Fruit fly (Drosophila melanogaster) S2 (cell line): ENCODE measurements around the gene CG14082.
A peak's percentile ranks its signal among the peaks of the same experiment; 100 is the strongest.

Source experiments
- CG8478 ChIP-seq: fragments of >200 bp; optimal IDR thresholded peaks from 2 replicates; lab custom pipeline; 2018
- CTCF ChIP-seq, 2 experiments: fragments of >200 bp; optimal IDR thresholded peaks; 2 replicates each; lab custom pipeline; 2018

The CG14082 gene

DNA sequence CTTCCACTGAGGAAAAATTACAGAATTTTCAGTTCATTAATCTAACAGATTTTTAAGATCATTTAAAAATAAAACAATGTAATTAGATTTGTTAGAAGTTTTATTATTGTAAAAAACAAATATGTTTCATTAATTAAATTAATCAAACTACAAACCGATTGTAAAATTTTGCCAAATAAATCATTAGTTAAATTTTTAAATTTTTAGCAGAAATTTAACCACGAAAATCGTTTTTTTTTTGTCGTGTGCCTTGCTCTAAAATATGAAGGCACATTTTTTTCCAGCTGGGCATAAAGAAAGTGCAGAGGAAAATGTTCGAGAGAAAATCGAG is 64.9 kb downstream of the CG14082 start:
- TF ChIP-seq CTCF (optimal IDR thresholded peaks at IDR 0.05; lab: Kevin White, UChicago), result no peak
- TF ChIP-seq CG8478 (lab: Kevin White, UChicago), result no peak

DNA sequence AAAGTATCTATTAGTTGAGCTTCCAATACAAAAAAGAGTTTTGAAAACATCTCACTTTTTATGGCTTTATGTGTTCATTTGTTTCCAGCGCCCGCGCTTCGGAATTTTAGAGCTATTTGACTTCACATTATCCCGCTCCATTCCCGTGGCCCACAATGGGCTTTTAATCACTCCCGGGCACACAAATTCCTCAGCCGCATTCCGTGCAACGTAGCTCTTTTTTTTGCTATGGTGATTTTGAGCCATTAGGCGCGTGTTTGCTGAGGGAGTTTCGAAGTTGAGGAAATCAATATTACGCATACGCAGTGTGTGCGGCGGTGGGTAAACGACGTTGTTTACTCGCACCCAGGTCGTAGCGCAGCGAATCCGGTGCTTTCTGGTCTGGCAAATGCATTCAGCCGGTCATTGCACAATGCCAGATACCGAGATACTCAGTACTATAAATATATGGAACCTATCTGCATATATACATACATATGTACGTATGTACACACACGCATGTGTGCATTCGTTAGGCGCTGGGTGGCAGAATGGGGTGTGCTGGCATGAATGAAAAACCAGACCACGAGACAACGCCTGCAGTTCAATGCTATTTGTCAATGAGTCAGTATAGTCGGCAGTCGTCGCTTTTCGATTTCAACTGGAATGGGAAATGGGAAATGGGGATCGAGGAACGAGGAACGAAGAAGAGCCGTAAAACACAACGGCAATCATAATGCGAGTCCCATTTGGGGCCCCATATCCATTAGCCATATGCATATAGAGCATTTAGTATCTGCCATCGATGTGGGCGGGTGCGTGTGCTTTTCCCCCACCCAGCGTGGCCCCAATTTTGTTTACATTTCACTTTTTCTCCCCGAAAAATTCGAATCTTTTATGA is 65.5 kb downstream of the CG14082 start:
- no peak for TF ChIP-seq CTCF (optimal IDR thresholded peaks at IDR 0.05; lab: Kevin White, UChicago)
- no peak for TF ChIP-seq CG8478 (lab: Kevin White, UChicago)

DNA sequence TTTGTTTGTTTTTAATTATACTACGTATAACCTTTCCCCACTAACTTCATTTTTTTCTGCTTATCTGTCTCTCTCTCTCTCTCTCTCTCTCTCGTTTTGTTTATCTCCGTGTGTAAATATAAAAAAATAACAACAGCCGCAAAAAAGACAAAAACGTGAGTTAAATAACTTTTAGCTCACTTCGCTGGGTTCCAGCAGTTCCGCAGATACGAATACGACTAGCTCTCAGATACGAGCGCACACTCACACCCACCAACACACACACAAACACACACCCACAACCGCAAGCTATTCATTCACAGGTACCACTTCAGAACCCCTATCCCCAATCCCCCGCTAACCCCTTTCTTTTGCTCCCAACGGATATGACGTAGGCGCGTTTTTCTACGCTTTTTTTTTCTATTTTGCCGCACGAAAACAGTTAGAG is 66.6 kb downstream of the CG14082 start:
- TF ChIP-seq CG8478 (lab: Kevin White, UChicago), result no peak
- TF ChIP-seq CTCF (optimal IDR thresholded peaks at IDR 0.05; lab: Kevin White, UChicago), result no peak

DNA sequence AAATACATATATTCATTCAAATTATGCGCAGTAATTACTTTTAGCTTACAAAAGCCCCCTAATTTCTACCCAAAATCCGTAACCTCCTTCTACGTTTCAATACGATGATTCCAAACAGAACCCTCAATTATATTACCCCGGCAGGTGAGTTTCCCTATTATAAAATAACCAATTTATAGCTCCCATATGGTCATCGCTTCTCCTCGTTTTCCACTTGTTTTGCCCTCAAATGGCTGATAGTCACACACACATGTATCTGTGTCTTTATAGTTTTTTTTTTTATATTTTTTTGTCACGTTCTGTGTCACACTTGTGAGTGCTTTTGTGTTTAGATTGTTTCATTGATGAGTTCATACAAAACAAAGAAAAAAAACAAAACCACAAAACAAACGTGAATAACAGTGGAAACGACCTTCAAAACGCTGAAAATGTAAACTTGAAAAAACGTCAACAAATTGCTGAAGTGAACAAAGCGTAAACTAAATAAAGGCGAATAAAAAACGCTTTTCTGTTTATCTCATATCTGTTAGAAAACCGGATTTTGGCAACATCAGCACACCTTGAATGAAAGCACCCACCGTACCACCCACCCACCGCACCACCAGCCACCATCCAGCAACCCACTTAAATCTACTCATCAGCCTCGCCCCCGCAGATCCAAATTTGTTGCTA is 67.5 kb downstream of the CG14082 start:
- TF ChIP-seq CG8478 (lab: Kevin White, UChicago), result no peak
- TF ChIP-seq CTCF (optimal IDR thresholded peaks at IDR 0.05; lab: Kevin White, UChicago), result no peak

DNA sequence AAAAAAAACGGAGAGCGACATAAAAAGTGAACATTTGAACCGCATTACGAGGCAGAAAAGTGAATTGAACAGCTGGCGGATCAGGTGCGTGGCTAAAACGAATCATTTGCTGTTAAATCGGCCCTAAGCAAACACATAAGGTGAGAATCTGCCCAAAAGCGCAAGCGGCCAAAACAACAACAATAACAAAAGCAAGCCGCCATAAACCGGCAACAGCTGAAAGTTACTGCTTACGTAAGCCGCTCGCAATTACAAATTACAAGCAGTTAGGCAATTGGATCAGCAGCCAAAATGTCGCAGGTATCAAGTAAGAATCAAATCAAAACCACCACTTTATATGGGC is 75.4 kb downstream of the CG14082 start:
- no peak for TF ChIP-seq CG8478 (lab: Kevin White, UChicago)
- TF ChIP-seq CTCF (optimal IDR thresholded peaks at IDR 0.05; lab: Kevin White, UChicago), result no peak

DNA sequence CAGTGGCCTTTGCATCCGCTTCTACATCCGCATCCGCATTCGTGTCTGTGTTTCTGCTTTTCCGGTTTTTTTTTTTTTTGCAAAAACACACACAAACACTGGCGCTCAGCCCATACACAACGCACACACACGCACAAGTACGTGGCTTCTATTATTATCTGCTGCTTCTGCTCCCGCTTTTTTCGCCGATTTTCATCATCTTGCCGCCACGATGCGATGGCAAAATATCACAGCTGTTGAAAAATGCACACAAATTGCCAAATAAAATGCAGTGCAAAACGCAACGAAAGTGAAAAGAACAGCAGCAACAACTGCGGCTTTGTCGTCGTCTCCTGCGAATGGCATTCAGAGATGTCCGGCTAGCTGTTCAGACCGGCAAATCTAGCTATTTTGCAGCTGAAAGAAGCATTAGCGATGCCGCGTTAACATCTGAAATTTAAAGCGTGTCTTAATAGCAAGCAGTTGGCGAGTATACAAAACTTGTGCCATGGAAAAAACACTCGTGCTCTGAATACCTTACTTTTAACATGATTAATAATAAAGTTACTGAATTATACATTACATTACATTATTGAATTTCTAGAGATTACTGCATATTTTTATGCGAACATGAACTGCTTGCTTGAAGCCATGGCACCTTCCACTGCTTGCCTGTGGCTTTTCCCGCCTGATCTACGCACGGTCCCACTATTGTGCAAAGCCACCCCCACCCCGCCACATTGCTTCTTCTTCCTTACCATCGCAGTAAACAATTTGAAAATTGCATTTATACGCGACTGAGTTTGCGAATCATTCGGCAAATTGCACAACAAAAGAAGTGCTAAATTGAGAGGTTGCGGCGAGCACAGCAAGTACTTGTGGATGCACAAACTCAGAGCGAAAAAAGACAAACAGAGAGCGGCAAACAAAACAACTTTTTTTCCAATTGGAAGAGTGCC is 76.0 kb downstream of the CG14082 start, which contains the start of the genes Ugt316A1 and Sfxn2:
Ugt316A1 (minus strand) TSS at position 345 of the 938 bp plus-strand sequence.
Sfxn2 (plus strand) TSS at position 694 of the 938 bp plus-strand sequence.
- TF ChIP-seq CTCF (optimal IDR thresholded peaks at IDR 0.05; lab: Kevin White, UChicago) (peak; percentile 56 to 60), CG8478 (lab: Kevin White, UChicago) (no peak)

DNA sequence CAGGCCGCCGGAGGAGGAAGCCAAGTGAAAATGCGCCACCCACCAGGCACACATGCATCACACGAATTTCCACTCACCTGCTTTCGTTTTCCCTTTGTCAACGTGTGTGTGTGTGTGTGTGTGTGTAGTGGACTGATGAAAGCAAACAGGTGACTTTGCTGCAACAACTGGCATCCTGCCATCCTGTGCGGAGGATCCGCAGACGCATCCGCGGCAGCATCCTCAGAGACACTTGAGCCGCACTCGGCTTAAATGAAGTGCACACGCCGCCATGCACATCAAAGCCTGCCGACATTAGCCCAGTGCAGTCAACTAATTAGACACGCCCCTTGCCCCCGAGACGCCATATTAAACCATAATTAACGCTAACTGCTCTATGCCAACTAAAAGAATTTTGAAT is 80.0 kb downstream of the CG14082 start:
- TF ChIP-seq CG8478 (lab: Kevin White, UChicago) (no peak), CTCF (optimal IDR thresholded peaks at IDR 0.05; lab: Kevin White, UChicago) (no peak)

DNA sequence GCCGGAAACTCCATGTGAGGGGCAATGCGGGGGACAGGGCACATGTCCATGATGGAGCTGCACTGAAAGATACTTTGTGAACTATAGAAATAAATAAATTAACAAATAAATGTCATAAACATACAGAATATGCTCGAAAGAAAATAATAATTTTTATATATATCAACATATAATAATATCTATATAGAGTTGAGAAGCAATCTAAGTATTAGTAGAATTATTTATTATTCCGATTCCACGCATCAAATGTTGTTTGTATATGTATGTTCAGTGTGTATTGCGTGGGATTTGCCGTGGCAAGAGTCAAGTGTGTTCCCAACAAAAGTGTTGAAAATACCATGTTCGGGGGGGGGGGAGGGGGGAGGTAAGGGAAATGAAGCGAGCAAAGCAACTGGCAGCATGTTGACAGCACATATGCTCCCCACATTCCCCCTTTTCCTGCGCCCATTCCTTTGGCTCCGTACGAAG is 81.9 kb downstream of the CG14082 start:
- TF ChIP-seq CTCF (optimal IDR thresholded peaks at IDR 0.05; lab: Kevin White, UChicago), result no peak
- no peak for TF ChIP-seq CG8478 (lab: Kevin White, UChicago)
